Fruit fly (Drosophila melanogaster) S2 (cell line): ENCODE measurements around the gene miple1.

Source experiments
- CG8478 ChIP-seq: fragments of >200 bp; optimal IDR thresholded peaks from 2 replicates; lab custom pipeline; 2018
- CTCF ChIP-seq, 2 experiments: fragments of >200 bp; optimal IDR thresholded peaks; 2 replicates each; lab custom pipeline; 2018

- TF ChIP-seq CTCF (optimal IDR thresholded peaks at IDR 0.05; lab: Kevin White, UChicago) (peak in 1 of 2 experiments; percentile 57), CG8478 (lab: Kevin White, UChicago) (no peak)
Observed at dm6 chr3L:257618-258475, 9.3 kb upstream of the miple1 start, which contains the start of the genes DIP2 and wac.
